Fruit fly (Drosophila melanogaster) whole organism, embryonic: ENCODE data around the gene CG44362.

ENCODE experiments used
- BtbVII ChIP-seq: fragments of 200-800 bp; sonication (Bioruptor generic); optimal IDR thresholded peaks from 3 replicates; lab custom pipeline; 2017; ENCODE audit warnings: missing biosample characterization, mild to moderate bottlenecking, missing genetic modification characterization
- Bteb2 ChIP-seq: fragments of 200-800 bp; sonication (Bioruptor generic); optimal IDR thresholded peaks from 2 replicates; lab custom pipeline; 2016; ENCODE audit warnings: missing biosample characterization, missing genetic modification characterization
- CG1233 ChIP-seq: fragments of 200-800 bp; sonication (Bioruptor generic); optimal IDR thresholded peaks from 4 replicates; lab custom pipeline; 2018; ENCODE audit warnings: missing biosample characterization, mild to moderate bottlenecking, missing genetic modification characterization
- CG13287 ChIP-seq: fragments of 200-800 bp; sonication (Bioruptor generic); IDR thresholded peaks from 2 replicates; pipeline ENCODE4 v1.3.6; 2022; ENCODE audit warnings: missing biosample characterization, missing genetic modification characterization; ENCODE audit not compliant: partially characterized antibody
- CG14965 ChIP-seq: fragments of 200-800 bp; sonication (Bioruptor generic); optimal IDR thresholded peaks from 2 replicates; lab custom pipeline; 2016; ENCODE audit warnings: missing biosample characterization, missing genetic modification characterization, borderline replicate concordance
- CG15601 ChIP-seq: fragments of 200-800 bp; sonication (Bioruptor generic); optimal IDR thresholded peaks from 3 replicates; lab custom pipeline; 2019; ENCODE audit warnings: missing biosample characterization, mild to moderate bottlenecking, missing genetic modification characterization, moderate library complexity
- CG1602 ChIP-seq: fragments of 200-800 bp; sonication (Bioruptor generic); optimal IDR thresholded peaks from 3 replicates; lab custom pipeline; 2016; ENCODE audit warnings: missing biosample characterization, missing genetic modification characterization
- CG3838 ChIP-seq: fragments of 200-800 bp; sonication (Bioruptor generic); optimal IDR thresholded peaks from 3 replicates; lab custom pipeline; 2016; ENCODE audit warnings: missing biosample characterization, missing genetic modification characterization
- CG4730 ChIP-seq: fragments of 200-800 bp; sonication (Bioruptor generic); IDR thresholded peaks from 2 replicates; pipeline ENCODE4 v1.3.6; 2022; ENCODE audit warnings: missing biosample characterization, missing genetic modification characterization
- CG5245 ChIP-seq: fragments of 200-800 bp; sonication (Bioruptor generic); optimal IDR thresholded peaks from 3 replicates; lab custom pipeline; 2016; ENCODE audit warnings: missing biosample characterization, missing genetic modification characterization
- CG6765 ChIP-seq: fragments of 200-800 bp; sonication (Bioruptor generic); optimal IDR thresholded peaks from 3 replicates; lab custom pipeline; 2017; ENCODE audit warnings: missing biosample characterization, mild to moderate bottlenecking, missing genetic modification characterization
- CG8290 ChIP-seq, 3 experiments: fragments of 200-800 bp; sonication (Bioruptor generic); optimal IDR thresholded peaks; 2 replicates each; lab custom pipeline; 2016 to 2019; ENCODE audit warnings: missing biosample characterization in 3 of 3, missing genetic modification characterization in 3 of 3, mild to moderate bottlenecking in 2 of 3, moderate library complexity in 1 of 3
- CG9932 ChIP-seq: fragments of 200-800 bp; sonication (Bioruptor generic); IDR thresholded peaks from 2 replicates; pipeline ENCODE4 v1.3.6; 2022; ENCODE audit warnings: missing biosample characterization, missing genetic modification characterization
- CoRest ChIP-seq: fragments of 200-800 bp; sonication (Bioruptor generic); optimal IDR thresholded peaks from 3 replicates; lab custom pipeline; 2018; ENCODE audit warnings: missing biosample characterization, mild to moderate bottlenecking, missing genetic modification characterization, moderate library complexity
- Dek ChIP-seq: fragments of 200-800 bp; sonication (Bioruptor generic); optimal IDR thresholded peaks from 3 replicates; lab custom pipeline; 2019; ENCODE audit warnings: missing biosample characterization, mild to moderate bottlenecking, missing genetic modification characterization, moderate library complexity
- Dfd ChIP-seq, 2 experiments: fragments of >200 bp; optimal IDR thresholded peaks; 2 replicates each; lab custom pipeline; 2017; ENCODE audit warnings: missing biosample characterization in 2 of 2, missing genetic modification characterization in 2 of 2
- Dip3 ChIP-seq: fragments of 200-800 bp; sonication (Bioruptor generic); optimal IDR thresholded peaks from 3 replicates; lab custom pipeline; 2016; ENCODE audit warnings: missing biosample characterization, missing genetic modification characterization
- Eip74EF ChIP-seq, 2 experiments: fragments of 200-800 bp in 1 of 2; fragments of >200 bp in 1 of 2; sonication (Bioruptor generic) in 1 of 2; optimal IDR thresholded peaks; 2 replicates each; lab custom pipeline; 2017 to 2019; ENCODE audit warnings: missing biosample characterization in 2 of 2, missing genetic modification characterization in 2 of 2, mild to moderate bottlenecking in 1 of 2, moderate library complexity in 1 of 2
- Ets97D ChIP-seq: fragments of 200-800 bp; sonication (Bioruptor generic); optimal IDR thresholded peaks from 3 replicates; lab custom pipeline; 2016; ENCODE audit warnings: missing biosample characterization, missing genetic modification characterization
- Hey ChIP-seq: fragments of 200-800 bp; sonication (Bioruptor generic); optimal IDR thresholded peaks from 3 replicates; lab custom pipeline; 2018; ENCODE audit warnings: missing biosample characterization, mild to moderate bottlenecking, missing genetic modification characterization
- NK7.1 ChIP-seq: fragments of 200-800 bp; sonication (Bioruptor generic); optimal IDR thresholded peaks from 3 replicates; lab custom pipeline; 2016; ENCODE audit warnings: missing biosample characterization, missing genetic modification characterization
- Oaz ChIP-seq: fragments of 200-800 bp; sonication (Bioruptor generic); IDR thresholded peaks from 2 replicates; pipeline ENCODE4 v1.3.6; 2022; ENCODE audit warnings: missing biosample characterization, missing genetic modification characterization
- PHDP ChIP-seq: fragments of 200-800 bp; sonication (Bioruptor generic); optimal IDR thresholded peaks from 3 replicates; lab custom pipeline; 2018; ENCODE audit warnings: missing biosample characterization, mild to moderate bottlenecking, missing genetic modification characterization, moderate library complexity
- Poxn ChIP-seq: fragments of 200-800 bp; sonication (Bioruptor generic); IDR thresholded peaks from 2 replicates; pipeline ENCODE4 v1.3.6; 2022; ENCODE audit warnings: missing biosample characterization, missing genetic modification characterization
- Taf1 ChIP-seq: fragments of 200-800 bp; sonication (Bioruptor generic); IDR thresholded peaks from 2 replicates; pipeline ENCODE4 v1.3.6; 2022; ENCODE audit warnings: missing biosample characterization, missing genetic modification characterization
- ac ChIP-seq: fragments of 200-800 bp; sonication (Bioruptor generic); optimal IDR thresholded peaks from 3 replicates; lab custom pipeline; 2017; ENCODE audit warnings: missing biosample characterization, mild to moderate bottlenecking, missing genetic modification characterization
- bowl ChIP-seq: fragments of 200-800 bp; sonication (Bioruptor generic); IDR thresholded peaks from 2 replicates; pipeline ENCODE4 v1.3.6; 2022; ENCODE audit warnings: missing biosample characterization, missing genetic modification characterization
- dimm ChIP-seq: fragments of 200-800 bp; sonication (Bioruptor generic); IDR thresholded peaks from 2 replicates; pipeline ENCODE4 v1.3.6; 2022; ENCODE audit warnings: missing biosample characterization, missing genetic modification characterization
- dmrt11E ChIP-seq: fragments of 200-800 bp; sonication (Bioruptor generic); optimal IDR thresholded peaks from 3 replicates; lab custom pipeline; 2018; ENCODE audit warnings: missing biosample characterization, mild to moderate bottlenecking, missing genetic modification characterization, moderate library complexity
- ewg ChIP-seq: fragments of 200-800 bp; sonication (Bioruptor generic); optimal IDR thresholded peaks from 3 replicates; lab custom pipeline; 2017; ENCODE audit warnings: mild to moderate bottlenecking, missing biosample characterization, missing genetic modification reagents, missing genetic modification characterization
- fd96Cb ChIP-seq: fragments of 200-800 bp; sonication (Bioruptor generic); optimal IDR thresholded peaks from 2 replicates; lab custom pipeline; 2018; ENCODE audit warnings: missing biosample characterization, mild to moderate bottlenecking, missing genetic modification characterization, moderate library complexity
- gcm ChIP-seq: fragments of 200-800 bp; sonication (Bioruptor generic); optimal IDR thresholded peaks from 2 replicates; lab custom pipeline; 2019; ENCODE audit warnings: missing biosample characterization, mild to moderate bottlenecking, missing genetic modification characterization, moderate library complexity
- gsb ChIP-seq: fragments of 200-800 bp; sonication (Bioruptor generic); IDR thresholded peaks from 2 replicates; pipeline ENCODE4 v1.3.6; 2022; ENCODE audit warnings: missing biosample characterization, missing genetic modification characterization
- h ChIP-seq: fragments of >200 bp; optimal IDR thresholded peaks from 2 replicates; lab custom pipeline; 2017
- ken ChIP-seq: fragments of 200-800 bp; sonication (Bioruptor generic); IDR thresholded peaks from 3 replicates; pipeline ENCODE4 v1.3.6; 2022; ENCODE audit warnings: missing biosample characterization, missing genetic modification characterization
- lbe ChIP-seq: fragments of 200-800 bp; sonication (Bioruptor generic); optimal IDR thresholded peaks from 2 replicates; lab custom pipeline; 2016; ENCODE audit warnings: missing biosample characterization, mild to moderate bottlenecking, missing genetic modification characterization
- lola ChIP-seq, 3 experiments: fragments of >200 bp in 2 of 3; fragments of 200-800 bp in 1 of 3; sonication (Bioruptor generic) in 1 of 3; optimal IDR thresholded peaks; 2 replicates each; lab custom pipeline; 2017 to 2019; ENCODE audit warnings: missing biosample characterization in 3 of 3, missing genetic modification characterization in 3 of 3, mild to moderate bottlenecking in 1 of 3, moderate library complexity in 1 of 3
- nom ChIP-seq: fragments of 200-800 bp; sonication (Bioruptor generic); optimal IDR thresholded peaks from 2 replicates; lab custom pipeline; 2017; ENCODE audit warnings: missing biosample characterization, missing genetic modification characterization, mild to moderate bottlenecking, moderate library complexity, missing genetic modification reagents
- pita ChIP-seq: fragments of 200-800 bp; sonication (Bioruptor generic); optimal IDR thresholded peaks from 2 replicates; lab custom pipeline; 2017; ENCODE audit warnings: missing biosample characterization, mild to moderate bottlenecking, missing genetic modification characterization
- repo ChIP-seq: fragments of 200-800 bp; sonication (Bioruptor generic); optimal IDR thresholded peaks from 2 replicates; lab custom pipeline; 2016; ENCODE audit warnings: missing biosample characterization, missing genetic modification characterization
- salm ChIP-seq: fragments of 200-800 bp; sonication (Bioruptor generic); optimal IDR thresholded peaks from 2 replicates; lab custom pipeline; 2018; ENCODE audit warnings: missing biosample characterization, mild to moderate bottlenecking, missing genetic modification characterization
- sc ChIP-seq, 3 experiments: fragments of >200 bp in 2 of 3; fragments of 200-800 bp in 1 of 3; sonication (Bioruptor generic) in 1 of 3; optimal IDR thresholded peaks; 2 replicates in 2 of 3; 3 replicates in 1 of 3; lab custom pipeline; 2017; ENCODE audit warnings: mild to moderate bottlenecking in 1 of 3, missing biosample characterization in 1 of 3, missing genetic modification characterization in 1 of 3, missing genetic modification reagents in 1 of 3
- seq ChIP-seq: fragments of 200-800 bp; sonication (Bioruptor generic); IDR thresholded peaks from 2 replicates; pipeline ENCODE4 v1.3.6; 2022; ENCODE audit warnings: missing biosample characterization, missing genetic modification characterization
- slou ChIP-seq: fragments of 200-800 bp; sonication (Bioruptor generic); optimal IDR thresholded peaks from 3 replicates; lab custom pipeline; 2016; ENCODE audit warnings: missing biosample characterization, missing genetic modification characterization
- ttk ChIP-seq: fragments of 200-800 bp; sonication (Bioruptor generic); IDR thresholded peaks from 2 replicates; pipeline ENCODE4 v2.1.2; 2022; ENCODE audit warnings: missing biosample characterization, missing genetic modification characterization
- tx ChIP-seq: fragments of 200-800 bp; sonication (Bioruptor generic); optimal IDR thresholded peaks from 2 replicates; lab custom pipeline; 2016; ENCODE audit warnings: missing biosample characterization, missing genetic modification characterization
- unpg ChIP-seq: fragments of 200-800 bp; sonication (Bioruptor generic); optimal IDR thresholded peaks from 3 replicates; lab custom pipeline; 2018; ENCODE audit warnings: missing biosample characterization, mild to moderate bottlenecking, missing genetic modification characterization, moderate library complexity
- zfh2 ChIP-seq: fragments of 200-800 bp; sonication (Bioruptor generic); optimal IDR thresholded peaks from 2 replicates; lab custom pipeline; 2016; ENCODE audit warnings: missing biosample characterization, missing genetic modification characterization

Gene CG44362

DNA sequence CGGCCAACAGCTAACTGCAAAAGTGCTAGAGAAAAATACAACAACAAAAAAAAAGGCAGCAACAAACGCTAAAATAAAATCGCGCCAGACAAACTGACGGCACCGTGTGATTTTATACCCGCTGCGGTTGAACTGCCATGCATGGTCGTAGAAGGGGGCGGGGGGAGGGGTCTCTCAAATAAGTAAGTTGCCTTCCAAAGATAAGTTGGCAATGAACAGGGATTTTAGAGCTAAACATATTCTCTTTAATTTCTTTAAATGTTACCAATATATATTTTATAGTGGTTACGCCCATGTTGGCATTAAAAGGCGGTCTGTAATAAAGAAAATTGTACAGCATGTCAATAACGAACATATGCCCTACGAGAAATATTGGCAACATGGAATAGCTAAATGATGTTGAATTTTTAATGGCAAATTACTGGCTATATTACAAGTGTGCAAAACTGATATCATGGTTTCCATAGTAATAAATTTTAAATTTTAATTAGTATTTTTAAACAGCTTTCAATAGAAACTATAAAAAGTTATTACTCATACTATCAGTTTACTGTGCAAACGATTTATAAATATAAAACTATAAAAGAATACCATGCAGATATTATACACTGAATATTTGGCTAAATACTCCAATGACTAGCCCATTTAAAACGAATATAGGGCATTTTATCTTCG, 34.0 kb downstream of the CG44362 start (continued):
- TF ChIP-seq CG3838 (GFP tag; lab: Kevin White, UChicago) (no peak), Ets97D (no peak), Bteb2 (no peak), zfh2 (GFP tag; lab: Kevin White, UChicago) (peak; percentile 73), h (lab: Kevin White, UChicago) (no peak), salm (tag; lab: Kevin White, UChicago) (peak; percentile 51), CG4730 (GFP tag; lab: Robert Waterston, UW) (0 out of 2 replicates have a peak, but pooled peaks have one; percentile 54), ttk (GFP tag; lab: Robert Waterston, UW) (peak; percentile 76), tx (peak; percentile 52), lbe (GFP tag; lab: Kevin White, UChicago) (peak; percentile 69), CG5245 (GFP tag; lab: Kevin White, UChicago) (peak; percentile 49), CG1602 (GFP tag; lab: Kevin White, UChicago) (peak; percentile 64), dmrt11E (tag; lab: Kevin White, UChicago) (peak; percentile 64), Dip3 (GFP tag; lab: Kevin White, UChicago) (peak; percentile 64), CG13287 (GFP tag; lab: Robert Waterston, UW) (no peak), CG6765 (no peak), seq (peak; percentile 74), gsb (GFP tag; lab: Robert Waterston, UW) (peak; percentile 54), NK7.1 (no peak), lola (GFP tag; optimal IDR thresholded peaks at IDR 0.05; lab: Kevin White, UChicago) (peak in 1 of 3 experiments; percentile 49), Taf1 (peak; percentile 24; the same call in 1 of the 2 replicates), unpg (GFP tag; lab: Kevin White, UChicago) (peak; percentile 80), bowl (GFP tag; lab: Robert Waterston, UW) (peak; percentile 53; the same call in 1 of the 2 replicates), CG8290 (GFP tag; optimal IDR thresholded peaks at IDR 0.05; lab: Kevin White, UChicago) (no peak), CG8290 (tag; optimal IDR thresholded peaks at IDR 0.05; lab: Kevin White, UChicago) (peak in 1 of 2 experiments; percentile 85), Dek (tag; lab: Kevin White, UChicago) (peak; percentile 69), gcm (GFP tag; lab: Kevin White, UChicago) (peak; percentile 53), nom (GFP tag; lab: Kevin White, UChicago) (peak; percentile 69), ken (GFP tag; lab: Robert Waterston, UW) (peak; percentile 74; the same call in 1 of the 3 replicates), ewg (GFP tag; lab: Kevin White, UChicago) (peak; percentile 58), Dfd (GFP tag; optimal IDR thresholded peaks at IDR 0.05; lab: Kevin White, UChicago) (no peak), fd96Cb (tag; lab: Kevin White, UChicago) (peak; percentile 55), Poxn (GFP tag; lab: Robert Waterston, UW) (0 out of 2 replicates have a peak, but pooled peaks have one; percentile 50), repo (GFP tag; lab: Kevin White, UChicago) (no peak), ac (GFP tag; lab: Kevin White, UChicago) (peak; percentile 1), CoRest (tag; lab: Kevin White, UChicago) (peak; percentile 80), Hey (tag; lab: Kevin White, UChicago) (no peak), BtbVII (GFP tag; lab: Kevin White, UChicago) (no peak), slou (GFP tag; lab: Kevin White, UChicago) (peak; percentile 7), Eip74EF (GFP tag; optimal IDR thresholded peaks at IDR 0.05; lab: Kevin White, UChicago) (no peak), PHDP (peak; percentile 78), CG15601 (tag; lab: Kevin White, UChicago) (peak; percentile 18), dimm (GFP tag; lab: Robert Waterston, UW) (peak; percentile 75), Oaz (GFP tag; lab: Robert Waterston, UW) (peak; percentile 68), CG9932 (GFP tag; lab: Robert Waterston, UW) (peak; percentile 78), CG14965 (GFP tag; lab: Kevin White, UChicago) (no peak), pita (GFP tag; lab: Kevin White, UChicago) (no peak), CG1233 (GFP tag; lab: Kevin White, UChicago) (peak; percentile 49), sc (optimal IDR thresholded peaks at IDR 0.05; lab: Kevin White, UChicago) (no peak), sc (GFP tag; optimal IDR thresholded peaks at IDR 0.05; lab: Kevin White, UChicago) (peak; percentile 14)
